Fruit fly (Drosophila melanogaster) whole organism, embryonic: ENCODE results near the gene cindr.

Experiments used
- Blimp-1 ChIP-seq: fragments of 200-800 bp; sonication (Bioruptor generic); optimal IDR thresholded peaks from 3 replicates; lab custom pipeline; 2018; ENCODE audit warnings: missing biosample characterization, missing genetic modification characterization, mild to moderate bottlenecking, moderate library complexity, missing genetic modification reagents
- CG10431 ChIP-seq: fragments of 200-800 bp; sonication (Bioruptor generic); optimal IDR thresholded peaks from 3 replicates; lab custom pipeline; 2018; ENCODE audit warnings: missing biosample characterization, mild to moderate bottlenecking, missing genetic modification characterization
- CG10565 ChIP-seq: fragments of 200-800 bp; sonication (Bioruptor generic); optimal IDR thresholded peaks from 3 replicates; lab custom pipeline; 2016; ENCODE audit warnings: missing biosample characterization, mild to moderate bottlenecking, missing genetic modification characterization
- CG10959 ChIP-seq: fragments of 200-800 bp; sonication (Bioruptor generic); IDR thresholded peaks from 2 replicates; pipeline ENCODE4 v1.3.6; 2022; ENCODE audit warnings: missing biosample characterization, missing genetic modification characterization
- CG11085 ChIP-seq: fragments of 200-800 bp; sonication (Bioruptor generic); IDR thresholded peaks from 2 replicates; pipeline ENCODE4 v1.3.6; 2022; ENCODE audit warnings: missing biosample characterization, missing genetic modification characterization
- CG11456 ChIP-seq: fragments of 200-800 bp; sonication (Bioruptor generic); IDR thresholded peaks from 3 replicates; pipeline ENCODE4 v1.3.6; 2022; ENCODE audit warnings: missing biosample characterization, missing genetic modification characterization
- CG12391 ChIP-seq: fragments of 200-800 bp; sonication (Bioruptor generic); optimal IDR thresholded peaks from 3 replicates; lab custom pipeline; 2018; ENCODE audit warnings: missing biosample characterization, mild to moderate bottlenecking, missing genetic modification characterization, moderate library complexity
- CG13624 ChIP-seq: fragments of 200-800 bp; sonication (Bioruptor generic); optimal IDR thresholded peaks from 2 replicates; lab custom pipeline; 2016; ENCODE audit warnings: missing biosample characterization, missing genetic modification characterization
- CG14014 ChIP-seq: fragments of 200-800 bp; sonication (Bioruptor generic); IDR thresholded peaks from 2 replicates; pipeline ENCODE4 v1.3.6; 2022; ENCODE audit warnings: missing biosample characterization, missing genetic modification characterization
- CG14965 ChIP-seq: fragments of 200-800 bp; sonication (Bioruptor generic); optimal IDR thresholded peaks from 2 replicates; lab custom pipeline; 2016; ENCODE audit warnings: missing biosample characterization, missing genetic modification characterization, borderline replicate concordance
- CG15601 ChIP-seq: fragments of 200-800 bp; sonication (Bioruptor generic); optimal IDR thresholded peaks from 3 replicates; lab custom pipeline; 2019; ENCODE audit warnings: missing biosample characterization, mild to moderate bottlenecking, missing genetic modification characterization, moderate library complexity
- CG17359 ChIP-seq: fragments of 200-800 bp; sonication (Bioruptor generic); optimal IDR thresholded peaks from 3 replicates; lab custom pipeline; 2018; ENCODE audit warnings: missing biosample characterization, mild to moderate bottlenecking, missing genetic modification characterization, moderate library complexity
- CG18262 ChIP-seq: fragments of 200-800 bp; optimal IDR thresholded peaks from 3 replicates; lab custom pipeline; 2019; ENCODE audit warnings: missing biosample characterization, mild to moderate bottlenecking, missing genetic modification characterization, moderate library complexity
- CG31388 ChIP-seq: fragments of 200-800 bp; sonication (Bioruptor generic); optimal IDR thresholded peaks from 2 replicates; lab custom pipeline; 2016; ENCODE audit warnings: missing biosample characterization, missing genetic modification characterization
- CG34422 ChIP-seq: fragments of 200-800 bp; sonication (Bioruptor generic); IDR thresholded peaks from 3 replicates; pipeline ENCODE4 v1.3.6; 2022; ENCODE audit warnings: missing biosample characterization, missing genetic modification characterization
- CG4282 ChIP-seq: fragments of 200-800 bp; sonication (Bioruptor generic); optimal IDR thresholded peaks from 2 replicates; lab custom pipeline; 2016; ENCODE audit warnings: missing biosample characterization, missing genetic modification characterization
- CG4707 ChIP-seq: fragments of 200-800 bp; sonication (Bioruptor generic); optimal IDR thresholded peaks from 2 replicates; lab custom pipeline; 2018; ENCODE audit warnings: missing biosample characterization, mild to moderate bottlenecking, missing genetic modification characterization, moderate library complexity
- CG4820 ChIP-seq: fragments of 200-800 bp; sonication (Bioruptor generic); optimal IDR thresholded peaks from 3 replicates; lab custom pipeline; 2016; ENCODE audit warnings: missing biosample characterization, missing genetic modification characterization
- CG6654 ChIP-seq: fragments of 200-800 bp; sonication (Bioruptor generic); optimal IDR thresholded peaks from 2 replicates; lab custom pipeline; 2017; ENCODE audit warnings: missing biosample characterization, mild to moderate bottlenecking, missing genetic modification characterization
- CG7556 ChIP-seq: fragments of 200-800 bp; sonication (Bioruptor generic); optimal IDR thresholded peaks from 2 replicates; lab custom pipeline; 2017; ENCODE audit warnings: missing biosample characterization, mild to moderate bottlenecking, missing genetic modification characterization
- CG8944 ChIP-seq: fragments of 200-800 bp; sonication (Bioruptor generic); optimal IDR thresholded peaks from 3 replicates; lab custom pipeline; 2016; ENCODE audit warnings: missing biosample characterization, missing genetic modification characterization
- Ets65A ChIP-seq: fragments of 200-800 bp; sonication (Bioruptor generic); peaks from one replicate; lab custom pipeline; 2016; ENCODE audit warnings: missing biosample characterization, missing genetic modification characterization
- Fer2 ChIP-seq: fragments of 200-800 bp; sonication (Bioruptor generic); optimal IDR thresholded peaks from 2 replicates; lab custom pipeline; 2018; ENCODE audit warnings: missing biosample characterization, mild to moderate bottlenecking, missing genetic modification characterization, moderate library complexity
- Fer3 ChIP-seq: fragments of 200-800 bp; sonication (Bioruptor generic); optimal IDR thresholded peaks from 2 replicates; lab custom pipeline; 2018; ENCODE audit warnings: missing biosample characterization, mild to moderate bottlenecking, missing genetic modification characterization, moderate library complexity
- Hey ChIP-seq: fragments of 200-800 bp; sonication (Bioruptor generic); optimal IDR thresholded peaks from 3 replicates; lab custom pipeline; 2018; ENCODE audit warnings: missing biosample characterization, mild to moderate bottlenecking, missing genetic modification characterization
- HmgZ ChIP-seq: fragments of 200-800 bp; sonication (Bioruptor generic); optimal IDR thresholded peaks from 2 replicates; lab custom pipeline; 2018; ENCODE audit warnings: missing biosample characterization, mild to moderate bottlenecking, missing genetic modification characterization
- MESR4 ChIP-seq: fragments of 200-800 bp; sonication (Bioruptor generic); optimal IDR thresholded peaks from 2 replicates; lab custom pipeline; 2018; ENCODE audit warnings: missing biosample characterization, mild to moderate bottlenecking, missing genetic modification characterization, moderate library complexity
- Max ChIP-seq: fragments of 200-800 bp; sonication (Bioruptor generic); optimal IDR thresholded peaks from 2 replicates; lab custom pipeline; 2016; ENCODE audit warnings: missing biosample characterization, mild to moderate bottlenecking, missing genetic modification characterization
- NFAT ChIP-seq: fragments of 200-800 bp; sonication (Bioruptor generic); IDR thresholded peaks from 2 replicates; pipeline ENCODE4 v1.3.6; 2022; ENCODE audit warnings: missing biosample characterization, missing genetic modification characterization
- Ptx1 ChIP-seq: fragments of 200-800 bp; sonication (Bioruptor generic); IDR thresholded peaks from 2 replicates; pipeline ENCODE4 v1.3.6; 2022; ENCODE audit warnings: missing biosample characterization, missing genetic modification characterization
- Rfx ChIP-seq: fragments of 200-800 bp; sonication (Bioruptor generic); IDR thresholded peaks from 2 replicates; pipeline ENCODE4 v1.3.6; 2022; ENCODE audit warnings: missing biosample characterization, missing genetic modification characterization
- Side ChIP-seq: fragments of 200-800 bp; sonication (Bioruptor generic); optimal IDR thresholded peaks from 2 replicates; lab custom pipeline; 2016; ENCODE audit warnings: missing biosample characterization, missing genetic modification characterization
- Sin3A ChIP-seq: fragments of >200 bp; optimal IDR thresholded peaks from 2 replicates; lab custom pipeline; 2018
- Ssrp ChIP-seq: fragments of 200-800 bp; sonication (Bioruptor generic); optimal IDR thresholded peaks from 2 replicates; lab custom pipeline; 2018; ENCODE audit warnings: missing biosample characterization, mild to moderate bottlenecking, missing genetic modification characterization, moderate library complexity
- Tbp ChIP-seq: fragments of >200 bp; optimal IDR thresholded peaks from 2 replicates; lab custom pipeline; 2018; ENCODE audit warnings: missing biosample characterization, missing genetic modification characterization
- ase ChIP-seq: fragments of 200-800 bp; sonication (Bioruptor generic); IDR thresholded peaks from 3 replicates; pipeline ENCODE4 v1.3.6; 2022; ENCODE audit warnings: missing biosample characterization, missing genetic modification characterization
- ato ChIP-seq: fragments of 200-800 bp; sonication (Bioruptor generic); IDR thresholded peaks from 2 replicates; pipeline ENCODE4 v1.3.6; 2022; ENCODE audit warnings: missing biosample characterization, missing genetic modification characterization; ENCODE audit not compliant: partially characterized antibody
- chn ChIP-seq: fragments of 200-800 bp; sonication (Bioruptor generic); optimal IDR thresholded peaks from 2 replicates; lab custom pipeline; 2016; ENCODE audit warnings: missing biosample characterization, missing genetic modification characterization
- esg ChIP-seq: fragments of 200-800 bp; sonication (Bioruptor generic); conservative IDR thresholded peaks from 2 replicates; pipeline ENCODE4 v1.3.6; 2022; ENCODE audit warnings: missing biosample characterization, missing genetic modification characterization
- eyg ChIP-seq: fragments of 200-800 bp; sonication (Bioruptor generic); optimal IDR thresholded peaks from 3 replicates; lab custom pipeline; 2016; ENCODE audit warnings: missing biosample characterization, missing genetic modification characterization
- gt ChIP-seq: fragments of 200-800 bp; sonication (Bioruptor generic); IDR thresholded peaks from 2 replicates; pipeline ENCODE4 v1.3.6; 2022; ENCODE audit warnings: missing biosample characterization, missing genetic modification characterization
- inv ChIP-seq: fragments of 200-800 bp; sonication (Bioruptor generic); IDR thresholded peaks from 2 replicates; pipeline ENCODE4 v1.3.6; 2022; ENCODE audit warnings: missing biosample characterization, missing genetic modification characterization; ENCODE audit not compliant: partially characterized antibody
- maf-S ChIP-seq: fragments of 200-800 bp; sonication (Bioruptor generic); optimal IDR thresholded peaks from 2 replicates; lab custom pipeline; 2016; ENCODE audit warnings: missing biosample characterization, missing genetic modification characterization
- mam ChIP-seq: fragments of 200-800 bp; sonication (Bioruptor generic); optimal IDR thresholded peaks from 3 replicates; lab custom pipeline; 2016; ENCODE audit warnings: missing biosample characterization, missing genetic modification characterization
- mirr ChIP-seq: fragments of 200-800 bp; sonication (Bioruptor generic); optimal IDR thresholded peaks from 3 replicates; lab custom pipeline; 2018; ENCODE audit warnings: missing biosample characterization, mild to moderate bottlenecking, missing genetic modification characterization
- otp ChIP-seq: fragments of 200-800 bp; sonication (Bioruptor generic); IDR thresholded peaks from 3 replicates; pipeline ENCODE4, ENCODE4 v1.3.6; 2022; ENCODE audit warnings: missing biosample characterization, missing genetic modification characterization
- repo ChIP-seq: fragments of 200-800 bp; sonication (Bioruptor generic); optimal IDR thresholded peaks from 2 replicates; lab custom pipeline; 2016; ENCODE audit warnings: missing biosample characterization, missing genetic modification characterization
- sc ChIP-seq, 3 experiments: fragments of >200 bp in 2 of 3; fragments of 200-800 bp in 1 of 3; sonication (Bioruptor generic) in 1 of 3; optimal IDR thresholded peaks; 2 replicates in 2 of 3; 3 replicates in 1 of 3; lab custom pipeline; 2017; ENCODE audit warnings: mild to moderate bottlenecking in 1 of 3, missing biosample characterization in 1 of 3, missing genetic modification characterization in 1 of 3, missing genetic modification reagents in 1 of 3
- sima ChIP-seq: fragments of 200-800 bp; sonication (Bioruptor generic); optimal IDR thresholded peaks from 2 replicates; lab custom pipeline; 2016; ENCODE audit warnings: missing biosample characterization, missing genetic modification characterization
- slp2 ChIP-seq: fragments of 200-800 bp; sonication (Bioruptor generic); optimal IDR thresholded peaks from 2 replicates; lab custom pipeline; 2016; ENCODE audit warnings: missing biosample characterization, missing genetic modification characterization
- sob ChIP-seq: fragments of 200-800 bp; sonication (Bioruptor generic); IDR thresholded peaks from 2 replicates; pipeline ENCODE4 v1.3.6; 2022; ENCODE audit warnings: missing biosample characterization, missing genetic modification characterization
- tx ChIP-seq: fragments of 200-800 bp; sonication (Bioruptor generic); optimal IDR thresholded peaks from 2 replicates; lab custom pipeline; 2016; ENCODE audit warnings: missing biosample characterization, missing genetic modification characterization

Gene cindr

DNA sequence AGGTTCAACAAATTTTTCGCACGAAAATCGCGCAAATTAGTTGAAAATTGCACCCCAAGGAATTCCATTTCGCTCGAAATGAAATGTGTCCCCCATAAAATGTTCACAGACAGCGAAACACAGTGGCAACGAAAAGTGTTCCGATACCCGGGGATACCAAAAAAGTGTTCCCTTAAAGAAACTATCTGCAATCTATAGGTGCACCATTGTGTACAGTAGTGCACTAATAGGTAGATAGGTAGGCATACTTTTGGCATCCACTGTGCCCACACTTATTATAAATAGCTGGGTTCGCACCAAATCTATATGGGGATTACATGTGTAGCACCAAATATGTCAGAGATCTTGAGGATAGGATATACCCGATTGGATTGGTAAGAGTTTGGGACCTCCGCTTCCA lies 11.7 kb upstream of the cindr start (continued):
- TF ChIP-seq HmgZ (tag; lab: Kevin White, UChicago) = peak; percentile 45
- peak; percentile 22; the same call in 1 of the 2 replicates for TF ChIP-seq CG10959 (GFP tag; lab: Robert Waterston, UW)
- peak; percentile 55 for TF ChIP-seq Ssrp (tag; lab: Kevin White, UChicago)
- peak; percentile 29 for TF ChIP-seq Blimp-1 (GFP tag; lab: Kevin White, UChicago)
- no peak for TF ChIP-seq CG14965 (GFP tag; lab: Kevin White, UChicago)
- peak; percentile 88 for TF ChIP-seq NFAT (GFP tag; lab: Robert Waterston, UW)
- TF ChIP-seq repo = peak; percentile 38
- peak; percentile 46 for TF ChIP-seq CG18262 (tag; lab: Kevin White, UChicago)
- TF ChIP-seq Hey (tag; lab: Kevin White, UChicago) = no peak
- no peak for TF ChIP-seq CG10565 (GFP tag; lab: Kevin White, UChicago)
- TF ChIP-seq Fer2 (tag; lab: Kevin White, UChicago) = no peak
- TF ChIP-seq chn (GFP tag; lab: Kevin White, UChicago) = no peak
- peak; percentile 61 for TF ChIP-seq CG13624 (GFP tag; lab: Kevin White, UChicago)
- TF ChIP-seq Ptx1 (GFP tag; lab: Robert Waterston, UW) = peak; percentile 83
- TF ChIP-seq CG14014 (GFP tag; lab: Robert Waterston, UW) = peak; percentile 81
- peak; percentile 30 for TF ChIP-seq maf-S
- TF ChIP-seq CG34422 (GFP tag; lab: Robert Waterston, UW) = peak; percentile 86
- TF ChIP-seq Tbp = no peak
- TF ChIP-seq gt (GFP tag; lab: Robert Waterston, UW) = peak; percentile 52
- no peak for TF ChIP-seq MESR4 (GFP tag; lab: Kevin White, UChicago)
- no peak for TF ChIP-seq CG6654 (GFP tag; lab: Kevin White, UChicago)
- no peak for TF ChIP-seq sc (optimal IDR thresholded peaks at IDR 0.05; lab: Kevin White, UChicago)
- no peak for TF ChIP-seq sc (GFP tag; optimal IDR thresholded peaks at IDR 0.05; lab: Kevin White, UChicago)
- peak; percentile 66 for TF ChIP-seq esg
- TF ChIP-seq mirr = peak; percentile 36
- no peak for TF ChIP-seq CG15601 (tag; lab: Kevin White, UChicago)
- TF ChIP-seq Fer3 (tag; lab: Kevin White, UChicago) = peak; percentile 44
- peak; percentile 42 for TF ChIP-seq CG4707 (GFP tag; lab: Kevin White, UChicago)
- peak; percentile 23 for TF ChIP-seq tx
- TF ChIP-seq eyg (GFP tag; lab: Kevin White, UChicago) = no peak
- no peak for TF ChIP-seq slp2
- peak; percentile 64 for TF ChIP-seq CG11085 (GFP tag; lab: Robert Waterston, UW)
- TF ChIP-seq Ets65A = peak; percentile 96
- peak; percentile 39 for TF ChIP-seq CG17359
- TF ChIP-seq sima (GFP tag; lab: Kevin White, UChicago) = no peak
- TF ChIP-seq Max (GFP tag; lab: Kevin White, UChicago) = peak; percentile 14
- no peak for TF ChIP-seq inv (GFP tag; lab: Robert Waterston, UW)
- TF ChIP-seq CG10431 = no peak
- TF ChIP-seq ase (GFP tag; lab: Robert Waterston, UW) = peak; percentile 68; the same call in 2 of the 3 replicates
- peak; percentile 90 for TF ChIP-seq Rfx (GFP tag; lab: Robert Waterston, UW)
- TF ChIP-seq CG12391 (tag; lab: Kevin White, UChicago) = peak; percentile 48
- TF ChIP-seq sob (GFP tag; lab: Robert Waterston, UW) = peak; percentile 71
- no peak for TF ChIP-seq CG4282 (GFP tag; lab: Kevin White, UChicago)
- no peak for TF ChIP-seq ato
- TF ChIP-seq CG4820 (GFP tag; lab: Kevin White, UChicago) = peak; percentile 32
- TF ChIP-seq mam (GFP tag; lab: Kevin White, UChicago) = peak; percentile 72
- TF ChIP-seq CG31388 = no peak
- no peak for TF ChIP-seq CG7556 (GFP tag; lab: Kevin White, UChicago)
- TF ChIP-seq Sin3A (lab: Kevin White, UChicago) = no peak
- TF ChIP-seq CG11456 (GFP tag; lab: Robert Waterston, UW) = peak; percentile 87
- no peak for TF ChIP-seq CG8944 (GFP tag; lab: Kevin White, UChicago)
- peak; percentile 63; the same call in 2 of the 3 replicates for TF ChIP-seq otp (GFP tag; lab: Robert Waterston, UW)
- peak; percentile 19 for TF ChIP-seq Side
